Worm (Caenorhabditis elegans) whole organism, L2 larva: Measurements from ENCODE around the gene fbxa-65.

Experiments used
- C34F6.9 ChIP-seq: fragments of 150-350 bp; optimal IDR thresholded peaks from 2 replicates; lab custom pipeline; 2014; ENCODE audit warnings: missing biosample characterization, missing genetic modification characterization
- F13H6.1 ChIP-seq: sonication (generic microtip); optimal IDR thresholded peaks from 2 replicates; lab custom pipeline; 2016; ENCODE audit warnings: missing genetic modification characterization, missing compliant biosample characterization
- Y55F3AM.14 ChIP-seq: fragments of 200-800 bp; sonication (Bioruptor generic); optimal IDR thresholded peaks from 2 replicates; lab custom pipeline; 2018; ENCODE audit warnings: mild to moderate bottlenecking, missing genetic modification characterization, missing compliant biosample characterization
- ZK546.5 ChIP-seq: sonication (generic microtip); optimal IDR thresholded peaks from 2 replicates; lab custom pipeline; 2017; ENCODE audit warnings: missing biosample characterization, missing genetic modification characterization
- alr-1 ChIP-seq: fragments of 150-350 bp; optimal IDR thresholded peaks from 2 replicates; lab custom pipeline; 2014; ENCODE audit warnings: missing biosample characterization, missing genetic modification characterization
- aly-2 ChIP-seq: fragments of 150-350 bp; optimal IDR thresholded peaks from 2 replicates; lab custom pipeline; 2014; ENCODE audit warnings: missing biosample characterization, missing genetic modification characterization
- ama-1 ChIP-seq: fragments of 150-350 bp; optimal IDR thresholded peaks from 2 replicates; lab custom pipeline; 2018; ENCODE audit warnings: inconsistent platforms
- ceh-16 ChIP-seq: fragments of 150-350 bp; optimal IDR thresholded peaks from 2 replicates; lab custom pipeline; 2014; ENCODE audit warnings: missing biosample characterization, missing genetic modification characterization
- dmd-4 ChIP-seq: sonication (generic microtip); optimal IDR thresholded peaks from 2 replicates; lab custom pipeline; 2017; ENCODE audit warnings: missing biosample characterization, missing genetic modification characterization
- egl-27 ChIP-seq: sonication (generic microtip); optimal IDR thresholded peaks from 3 replicates; lab custom pipeline; 2017; ENCODE audit warnings: missing biosample characterization, missing genetic modification reagents, missing genetic modification characterization
- elt-3 ChIP-seq: sonication (generic microtip); optimal IDR thresholded peaks from 2 replicates; lab custom pipeline; 2017; ENCODE audit warnings: missing biosample characterization, missing genetic modification characterization
- lin-11 ChIP-seq: fragments of 150-350 bp; sonication (generic microtip); optimal IDR thresholded peaks from 2 replicates; lab custom pipeline; 2014; ENCODE audit warnings: missing biosample characterization, missing genetic modification characterization, inconsistent platforms, mixed read lengths
- lin-13 ChIP-seq: fragments of 150-350 bp; optimal IDR thresholded peaks from 2 replicates; lab custom pipeline; 2014; ENCODE audit warnings: missing biosample characterization, missing genetic modification reagents, missing genetic modification characterization
- lin-39 ChIP-seq: fragments of 150-350 bp; optimal IDR thresholded peaks from 2 replicates; lab custom pipeline; 2014; ENCODE audit warnings: missing biosample characterization, missing genetic modification reagents, missing genetic modification characterization
- lsy-2 ChIP-seq, 2 experiments: fragments of 150-350 bp in 1 of 2; sonication (generic microtip) in 1 of 2; optimal IDR thresholded peaks; 2 replicates each; lab custom pipeline; 2014 to 2017; ENCODE audit warnings: missing biosample characterization in 2 of 2, missing genetic modification characterization in 2 of 2
- mab-5 ChIP-seq: fragments of 150-350 bp; optimal IDR thresholded peaks from 2 replicates; lab custom pipeline; 2014; ENCODE audit warnings: missing biosample characterization, missing genetic modification characterization
- mbf-1 ChIP-seq: sonication (generic microtip); optimal IDR thresholded peaks from 2 replicates; lab custom pipeline; 2017; ENCODE audit warnings: missing biosample characterization, missing genetic modification characterization
- nhr-10 ChIP-seq: sonication (generic microtip); optimal IDR thresholded peaks from 2 replicates; lab custom pipeline; 2017; ENCODE audit warnings: missing biosample characterization, missing genetic modification characterization
- nhr-129 ChIP-seq: fragments of 150-350 bp; optimal IDR thresholded peaks from 2 replicates; lab custom pipeline; 2014; ENCODE audit warnings: missing biosample characterization, missing genetic modification characterization
- nhr-21 ChIP-seq: fragments of 150-350 bp; optimal IDR thresholded peaks from 2 replicates; lab custom pipeline; 2014; ENCODE audit warnings: missing biosample characterization, missing genetic modification characterization
- nhr-23 ChIP-seq: fragments of 150-350 bp; optimal IDR thresholded peaks from 2 replicates; lab custom pipeline; 2014; ENCODE audit warnings: missing biosample characterization, missing genetic modification reagents, missing genetic modification characterization
- nhr-237 ChIP-seq: fragments of 150-350 bp; optimal IDR thresholded peaks from 2 replicates; lab custom pipeline; 2014; ENCODE audit warnings: missing biosample characterization, missing genetic modification characterization
- nhr-25 ChIP-seq: fragments of 150-350 bp; sonication (generic microtip); optimal IDR thresholded peaks from 3 replicates; lab custom pipeline; 2014; ENCODE audit warnings: missing biosample characterization, missing genetic modification characterization
- nhr-6 ChIP-seq: fragments of 150-350 bp; optimal IDR thresholded peaks from 2 replicates; lab custom pipeline; 2014; ENCODE audit warnings: missing biosample characterization, missing genetic modification characterization
- peb-1 ChIP-seq: fragments of 150-350 bp; optimal IDR thresholded peaks from 2 replicates; lab custom pipeline; 2014; ENCODE audit warnings: missing biosample characterization, missing genetic modification characterization
- sem-4 ChIP-seq: fragments of 150-350 bp; optimal IDR thresholded peaks from 2 replicates; lab custom pipeline; 2014; ENCODE audit warnings: missing biosample characterization, missing genetic modification reagents, missing genetic modification characterization
- skn-1 ChIP-seq: sonication (generic microtip); optimal IDR thresholded peaks from 2 replicates; lab custom pipeline; 2017; ENCODE audit warnings: missing biosample characterization, missing genetic modification characterization
- sma-3 ChIP-seq: sonication (generic microtip); optimal IDR thresholded peaks from 2 replicates; lab custom pipeline; 2016; ENCODE audit warnings: missing genetic modification reagents, missing genetic modification characterization, missing compliant biosample characterization
- sma-9 ChIP-seq, 2 experiments: fragments of 150-350 bp in 1 of 2; sonication (generic microtip) in 1 of 2; optimal IDR thresholded peaks; 2 replicates each; lab custom pipeline; 2014 to 2016; ENCODE audit warnings: missing genetic modification characterization in 2 of 2, mild to moderate bottlenecking in 1 of 2, missing biosample characterization in 1 of 2, missing compliant biosample characterization in 1 of 2, missing genetic modification reagents in 1 of 2, moderate library complexity in 1 of 2
- snpc-4 ChIP-seq: fragments of 150-350 bp; optimal IDR thresholded peaks from 2 replicates; lab custom pipeline; 2014; ENCODE audit warnings: missing biosample characterization, missing genetic modification characterization
- unc-55 ChIP-seq: fragments of 150-350 bp; sonication (generic microtip); optimal IDR thresholded peaks from 3 replicates; lab custom pipeline; 2014; ENCODE audit warnings: missing biosample characterization, missing genetic modification reagents, missing genetic modification characterization
- unc-62 ChIP-seq: fragments of 150-350 bp; optimal IDR thresholded peaks from 2 replicates; lab custom pipeline; 2014; ENCODE audit warnings: missing biosample characterization, missing genetic modification reagents, missing genetic modification characterization
- zag-1 ChIP-seq: fragments of 150-350 bp; optimal IDR thresholded peaks from 2 replicates; lab custom pipeline; 2014; ENCODE audit warnings: missing biosample characterization, missing genetic modification characterization
- ztf-1 ChIP-seq: fragments of 200-800 bp; sonication (Bioruptor generic); conservative IDR thresholded peaks from 2 replicates; pipeline ENCODE4 v1.3.6; 2022; ENCODE audit warnings: missing genetic modification characterization, missing compliant biosample characterization
- ztf-11 ChIP-seq: sonication (generic microtip); optimal IDR thresholded peaks from 2 replicates; lab custom pipeline; 2017; ENCODE audit warnings: missing biosample characterization, missing genetic modification characterization

Gene fbxa-65

DNA sequence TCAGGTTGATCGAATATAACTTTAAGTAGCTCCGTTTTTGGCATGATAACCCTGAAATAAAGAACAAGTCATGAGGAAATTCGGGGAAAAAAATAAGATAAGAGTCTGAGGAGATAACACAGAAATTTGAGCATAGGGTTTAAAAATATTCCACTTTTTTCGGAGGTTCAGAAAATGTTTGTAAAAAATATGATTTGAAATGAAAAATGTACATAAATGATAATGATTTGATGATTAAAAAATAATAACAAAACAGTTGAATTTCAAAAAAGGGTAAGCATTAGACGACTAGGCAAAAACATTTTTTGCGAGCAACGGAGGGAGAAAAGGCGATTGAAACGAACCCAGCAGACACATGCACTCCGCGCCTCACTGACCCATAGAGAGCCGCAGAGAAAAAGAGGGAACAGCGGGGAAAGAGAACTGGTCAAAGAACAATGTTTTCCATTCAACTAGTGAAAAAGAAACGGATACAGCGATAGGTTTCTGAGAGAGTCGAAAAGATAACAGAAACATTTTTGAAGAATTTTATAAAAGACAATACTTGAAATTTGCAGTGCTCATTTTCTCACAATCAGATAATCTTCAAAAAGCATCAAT, 34.1 kb downstream of the fbxa-65 start, which contains the start of gene arrd-18:
Gene arrd-18 (minus strand): TSS at position 51 of the 600 bp plus-strand sequence.
- TF ChIP-seq C34F6.9 = peak; percentile 59
- peak; percentile 83 for TF ChIP-seq F13H6.1
- no peak for TF ChIP-seq egl-27 (tag; lab: Kevin White, UChicago)
- TF ChIP-seq mbf-1 (tag; lab: Kevin White, UChicago) = no peak
- TF ChIP-seq lsy-2 (tag; optimal IDR thresholded peaks at IDR 0.05; lab: Kevin White, UChicago) = peak in 1 of 2 experiments; percentile 43
- no peak for TF ChIP-seq sma-3 (GFP tag; lab: Kevin White, UChicago)
- no peak for TF ChIP-seq elt-3 (tag; lab: Kevin White, UChicago)
- no peak for TF ChIP-seq ama-1 (lab: Kevin White, UChicago)
- peak; percentile 40 for TF ChIP-seq unc-55
- peak; percentile 87 for TF ChIP-seq sma-9 (GFP tag; optimal IDR thresholded peaks at IDR 0.05; lab: Kevin White, UChicago)
- no peak for TF ChIP-seq sma-9 (tag; optimal IDR thresholded peaks at IDR 0.05; lab: Kevin White, UChicago)
- TF ChIP-seq, all 48 proteins: peak for 5

DNA sequence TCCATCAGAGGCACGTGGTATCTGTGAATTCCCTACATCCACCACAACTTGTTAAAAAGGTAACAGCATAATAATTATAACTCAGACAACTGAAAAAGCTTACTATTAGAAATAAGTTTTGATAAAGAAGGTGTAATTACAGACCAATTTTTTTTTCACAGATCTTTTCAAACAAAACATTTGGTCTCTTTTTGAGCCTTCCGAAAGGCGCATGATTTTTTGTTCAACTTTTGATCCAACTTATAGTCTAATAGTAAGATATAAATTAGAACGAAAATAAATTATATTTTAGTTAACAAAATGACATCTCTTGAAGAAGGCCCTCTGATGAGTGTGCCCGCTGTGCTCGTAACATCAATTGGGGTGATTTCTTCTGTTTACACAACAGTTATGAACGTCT, 38.1 kb downstream of the fbxa-65 start, which contains the start of gene srbc-3:
Gene srbc-3 (plus strand): TSS at position 301 of the 400 bp plus-strand sequence.
- TF ChIP-seq F13H6.1 (no peak), nhr-21 (no peak), nhr-6 (no peak), egl-27 (tag; lab: Kevin White, UChicago) (no peak), C34F6.9 (no peak), lin-39 (no peak), ceh-16 (no peak), nhr-10 (tag; lab: Kevin White, UChicago) (no peak), nhr-237 (no peak)

DNA sequence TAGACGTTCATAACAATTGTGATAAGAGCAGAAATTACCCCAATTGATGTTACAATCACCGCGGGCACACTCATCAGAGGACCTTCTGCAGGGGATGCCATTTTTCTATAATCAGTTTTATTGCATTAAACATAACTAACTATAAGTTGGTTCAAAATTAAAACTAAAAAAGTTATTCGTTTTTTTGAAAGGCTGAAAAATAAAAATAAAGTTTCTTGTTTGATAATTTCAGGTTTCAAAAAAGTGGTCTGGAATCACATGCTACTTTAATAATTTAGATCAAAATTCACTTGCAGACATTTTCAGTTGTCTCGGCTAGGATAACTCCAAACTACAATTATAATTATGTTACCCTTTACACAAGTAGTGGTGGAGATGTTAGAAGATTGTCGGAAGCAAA, 44.4 kb downstream of the fbxa-65 start, which contains the start of gene srbc-1:
Gene srbc-1 (minus strand): TSS at position 101 of the 400 bp plus-strand sequence.
- TF ChIP-seq nhr-21 = no peak
- no peak for TF ChIP-seq elt-3 (tag; lab: Kevin White, UChicago)
- no peak for TF ChIP-seq snpc-4 (tag; lab: Kevin White, UChicago)
- no peak for TF ChIP-seq sma-3 (GFP tag; lab: Kevin White, UChicago)
- no peak for TF ChIP-seq aly-2
- TF ChIP-seq zag-1 = no peak
- no peak for TF ChIP-seq lin-13 (GFP tag; lab: Kevin White, UChicago)
- TF ChIP-seq mab-5 = no peak
- TF ChIP-seq sem-4 (tag; lab: Kevin White, UChicago) = no peak
- no peak for TF ChIP-seq lin-39
- TF ChIP-seq ZK546.5 = no peak
- TF ChIP-seq ceh-16 = no peak
- TF ChIP-seq nhr-25 (tag; lab: Kevin White, UChicago) = no peak
- TF ChIP-seq mbf-1 (tag; lab: Kevin White, UChicago) = no peak
- TF ChIP-seq ztf-1 (GFP tag; lab: Robert Waterston, UW) = no peak
- no peak for TF ChIP-seq sma-9 (GFP tag; optimal IDR thresholded peaks at IDR 0.05; lab: Kevin White, UChicago)
- TF ChIP-seq sma-9 (tag; optimal IDR thresholded peaks at IDR 0.05; lab: Kevin White, UChicago) = no peak

DNA sequence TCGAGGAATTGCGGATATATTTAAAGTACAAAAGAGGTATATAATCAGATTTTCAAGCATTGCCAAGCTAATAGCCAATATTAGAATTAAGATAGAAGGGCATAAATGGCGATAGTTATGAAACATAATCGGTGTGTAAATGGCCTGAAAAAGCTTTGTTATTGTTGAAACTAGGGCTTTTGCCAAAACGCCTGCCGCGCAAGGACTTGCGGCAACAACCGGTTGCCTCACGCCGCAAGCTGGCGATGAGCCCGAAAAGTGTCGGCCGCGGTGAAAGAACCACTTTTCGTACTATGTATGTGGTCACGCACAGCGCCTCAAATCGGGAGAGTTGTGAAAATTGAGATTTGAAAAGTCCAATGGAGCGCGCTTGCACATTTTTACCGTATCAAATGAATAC, 46.8 kb downstream of the fbxa-65 start:
- TF ChIP-seq lin-11 = no peak
- TF ChIP-seq zag-1 = no peak
- TF ChIP-seq Y55F3AM.14 = no peak
- TF ChIP-seq egl-27 (tag; lab: Kevin White, UChicago) = no peak
- no peak for TF ChIP-seq dmd-4 (tag; lab: Kevin White, UChicago)
- no peak for TF ChIP-seq nhr-6
- no peak for TF ChIP-seq unc-55
- no peak for TF ChIP-seq ztf-11 (tag; lab: Kevin White, UChicago)
- TF ChIP-seq ceh-16 = no peak
- TF ChIP-seq skn-1 (tag; lab: Kevin White, UChicago) = no peak
- TF ChIP-seq unc-62 = no peak
- no peak for TF ChIP-seq peb-1 (tag; lab: Kevin White, UChicago)

DNA sequence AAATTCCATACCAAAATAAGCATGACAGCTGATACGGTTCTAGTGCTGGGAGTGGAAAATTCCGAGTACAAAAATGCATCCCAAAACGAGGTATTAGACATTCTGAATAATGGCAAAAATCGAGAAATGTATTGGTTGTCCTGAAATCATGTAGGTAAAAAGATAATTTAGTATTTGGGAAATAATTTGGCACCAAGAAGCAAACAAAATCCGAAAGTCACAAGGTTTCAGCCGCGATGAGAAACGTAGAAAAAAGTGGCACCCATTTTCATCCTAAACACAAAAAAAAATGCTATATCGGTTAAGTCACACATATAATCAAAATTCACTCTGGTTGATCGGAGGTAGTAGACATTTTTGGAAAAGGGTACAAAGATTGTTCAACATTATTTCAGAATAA, 48.5 kb downstream of the fbxa-65 start, which contains the start of gene srx-122:
Gene srx-122 (minus strand): TSS at position 101 of the 400 bp plus-strand sequence.
- no peak for TF ChIP-seq unc-62
- TF ChIP-seq alr-1 (tag; lab: Kevin White, UChicago) = no peak
- TF ChIP-seq nhr-129 (tag; lab: Kevin White, UChicago) = no peak
- TF ChIP-seq unc-55 = no peak
- TF ChIP-seq ztf-11 (tag; lab: Kevin White, UChicago) = no peak
- TF ChIP-seq nhr-23 = no peak
- TF ChIP-seq lsy-2 (tag; optimal IDR thresholded peaks at IDR 0.05; lab: Kevin White, UChicago) = no peak
- TF ChIP-seq nhr-10 (tag; lab: Kevin White, UChicago) = no peak
- no peak for TF ChIP-seq Y55F3AM.14
- TF ChIP-seq lin-11 = no peak
- TF ChIP-seq nhr-6 = no peak
